Worm (Caenorhabditis elegans): ENCODE measurements around the gene oxy-4.

The oxy-4 gene

ce11 chrIII:5138940-5139533 lies 19.5 kb downstream of the oxy-4 start:
- TF ChIP-seq lir-3 (tag; optimal IDR thresholded peaks at IDR 0.05) = no peak
- peak; percentile 16 for TF ChIP-seq aha-1 (tag)

ce11 chrIII:5137685-5138084 lies 20.9 kb downstream of the oxy-4 start:
- TF ChIP-seq sdz-12 (GFP tag; optimal IDR thresholded peaks at IDR 0.05) = no peak
- TF ChIP-seq aha-1 (tag) = peak; percentile 89

ce11 chrIII:5137099-5137498 lies 21.5 kb downstream of the oxy-4 start:
- TF ChIP-seq F10B5.3 (tag; optimal IDR thresholded peaks at IDR 0.05) = no peak
- TF ChIP-seq zfp-2 (tag; optimal IDR thresholded peaks at IDR 0.05) = no peak
- TF ChIP-seq lir-3 (tag; optimal IDR thresholded peaks at IDR 0.05) = no peak
- peak; percentile 35 for TF ChIP-seq dve-1 (tag; optimal IDR thresholded peaks at IDR 0.05; ENCODE audit: insufficient read depth)
- TF ChIP-seq spr-3 (GFP tag; optimal IDR thresholded peaks at IDR 0.05) = no peak
- no peak for TF ChIP-seq pha-4 (GFP tag; IDR thresholded peaks at IDR 0.05)
- no peak for TF ChIP-seq pha-4 (tag; optimal IDR thresholded peaks at IDR 0.05)
- no peak for TF ChIP-seq egl-43 (GFP tag; IDR thresholded peaks at IDR 0.05)
- no peak for TF ChIP-seq F26F4.8 (GFP tag; conservative IDR thresholded peaks at IDR 0.05)
- peak; percentile 93 for TF ChIP-seq pqm-1 (tag; optimal IDR thresholded peaks at IDR 0.05)
- no peak for TF ChIP-seq php-3 (GFP tag; IDR thresholded peaks at IDR 0.05)
- no peak for TF ChIP-seq daf-16 (GFP tag; optimal IDR thresholded peaks at IDR 0.05)
- TF ChIP-seq daf-16 (tag; optimal IDR thresholded peaks at IDR 0.05) = peak; percentile 65
- no peak for TF ChIP-seq lin-13 (GFP tag; optimal IDR thresholded peaks at IDR 0.05)
- no peak for TF ChIP-seq tag-97 (GFP tag; IDR thresholded peaks at IDR 0.05)
- TF ChIP-seq hlh-11 (tag; optimal IDR thresholded peaks at IDR 0.05) = peak; percentile 38
- no peak for TF ChIP-seq snpc-4 (tag; optimal IDR thresholded peaks at IDR 0.05)
- no peak for TF ChIP-seq rbr-2 (tag; optimal IDR thresholded peaks at IDR 0.05)
- no peak for TF ChIP-seq Y48G9A.11 (GFP tag; IDR thresholded peaks at IDR 0.05)
- TF ChIP-seq nhr-6 (tag; optimal IDR thresholded peaks at IDR 0.05) = no peak
- no peak for TF ChIP-seq lin-39 (tag; optimal IDR thresholded peaks at IDR 0.05)
- peak in 1 of 2 experiments; percentile 10 for TF ChIP-seq lsy-2 (tag; optimal IDR thresholded peaks at IDR 0.05)
- TF ChIP-seq D1046.2 (GFP tag; IDR thresholded peaks at IDR 0.05) = no peak
- peak; percentile 55 for TF ChIP-seq nhr-28 (tag; optimal IDR thresholded peaks at IDR 0.05)
- no peak for TF ChIP-seq nhr-11 (tag; optimal IDR thresholded peaks at IDR 0.05)
- no peak for TF ChIP-seq ZK337.2 (GFP tag; IDR thresholded peaks at IDR 0.05)
- TF ChIP-seq nhr-111 (GFP tag; optimal IDR thresholded peaks at IDR 0.05) = no peak
- TF ChIP-seq nhr-77 (tag; optimal IDR thresholded peaks at IDR 0.05) = peak; percentile 61

- TF ChIP-seq hlh-11 (tag; optimal IDR thresholded peaks at IDR 0.05) = peak; percentile 44
- peak; percentile 58 for TF ChIP-seq set-16 (GFP tag; IDR thresholded peaks at IDR 0.05)
- TF ChIP-seq egl-43 (GFP tag; IDR thresholded peaks at IDR 0.05) = 0 out of 2 replicates have a peak, but pooled peaks have one; percentile 34
- peak; percentile 61 for TF ChIP-seq mxl-3 (GFP tag; optimal IDR thresholded peaks at IDR 0.05)
- TF ChIP-seq hmg-1.1 (GFP tag; IDR thresholded peaks at IDR 0.05) = peak; percentile 29; the same call in 1 of the 2 replicates
- no peak for TF ChIP-seq mep-1 (tag; optimal IDR thresholded peaks at IDR 0.05)
- peak; percentile 3 for TF ChIP-seq duxl-1 (tag; optimal IDR thresholded peaks at IDR 0.05; ENCODE audit: poor library complexity)
- peak in 1 of 2 experiments; percentile 13 for TF ChIP-seq mdl-1 (tag; optimal IDR thresholded peaks at IDR 0.05)
- peak; percentile 78 for TF ChIP-seq aha-1 (tag)
- TF ChIP-seq hlh-30 (tag; optimal IDR thresholded peaks at IDR 0.05; ENCODE audit: insufficient read depth) = peak; percentile 54
- TF ChIP-seq mes-2 (tag; optimal IDR thresholded peaks at IDR 0.05; ENCODE audit: poor library complexity, severe bottlenecking) = peak; percentile 31
- peak in 1 of 2 experiments; percentile 78 for TF ChIP-seq unc-62 (GFP tag; optimal IDR thresholded peaks at IDR 0.05 in 1 of 2)
- no peak for TF ChIP-seq unc-62 (tag; optimal IDR thresholded peaks at IDR 0.05)
- TF ChIP-seq lin-15B (tag; optimal IDR thresholded peaks at IDR 0.05) = no peak
- peak in 1 of 2 experiments; percentile 41 for TF ChIP-seq lsy-2 (tag; optimal IDR thresholded peaks at IDR 0.05)
- no peak for TF ChIP-seq T20F7.1 (GFP tag; optimal IDR thresholded peaks at IDR 0.05)
- TF ChIP-seq F49E8.2 (tag; optimal IDR thresholded peaks at IDR 0.05; ENCODE audit: borderline replicate concordance) = no peak
Observed at ce11 chrIII:5136033-5136597, 22.5 kb downstream of the oxy-4 start, which contains the start of gene tbx-2. tbx-2 (minus strand) TSS chrIII:5136296.

Data from whole organism, L4 larva.